Worm (Caenorhabditis elegans) whole organism, L1 larva: Measurements from ENCODE around the gene ccch-5.
A peak's percentile ranks its signal among the peaks of the same experiment; 100 is the strongest.

Experiments used
- C04F5.9 ChIP-seq: sonication (generic microtip); optimal IDR thresholded peaks from 2 replicates; lab custom pipeline; 2016; ENCODE audit warnings: missing genetic modification characterization, missing compliant biosample characterization
- C16A3.4 ChIP-seq: fragments of 150-350 bp; optimal IDR thresholded peaks from 2 replicates; lab custom pipeline; 2014; ENCODE audit warnings: missing biosample characterization, missing genetic modification characterization
- C34B4.2 ChIP-seq: sonication (generic microtip); optimal IDR thresholded peaks from 2 replicates; lab custom pipeline; 2017; ENCODE audit warnings: mild to moderate bottlenecking, missing genetic modification characterization, missing compliant biosample characterization
- Y116A8C.19 ChIP-seq: sonication (generic microtip); optimal IDR thresholded peaks from 2 replicates; lab custom pipeline; 2016; ENCODE audit warnings: missing compliant biosample characterization, missing genetic modification characterization, borderline replicate concordance
- aha-1 ChIP-seq: fragments of 150-350 bp; optimal IDR thresholded peaks from 2 replicates; lab custom pipeline; 2014; ENCODE audit warnings: missing biosample characterization, missing genetic modification characterization
- ama-1 ChIP-seq: fragments of 150-350 bp; optimal IDR thresholded peaks from 2 replicates; lab custom pipeline; 2014
- blmp-1 ChIP-seq: fragments of 150-350 bp; optimal IDR thresholded peaks from 2 replicates; lab custom pipeline; 2014; ENCODE audit warnings: missing biosample characterization, missing genetic modification characterization
- ceh-82 ChIP-seq, 3 experiments: fragments of 150-350 bp in 1 of 3; sonication (generic microtip) in 2 of 3; optimal IDR thresholded peaks; 2 replicates each; lab custom pipeline; 2014 to 2017; ENCODE audit warnings: missing biosample characterization in 3 of 3, missing genetic modification characterization in 3 of 3
- ceh-88 ChIP-seq: fragments of 200-800 bp; sonication (Bioruptor generic); IDR thresholded peaks from 2 replicates; pipeline ENCODE4 v1.3.6; 2022; ENCODE audit warnings: missing genetic modification characterization, missing compliant biosample characterization
- ces-1 ChIP-seq: fragments of 150-350 bp; optimal IDR thresholded peaks from 2 replicates; lab custom pipeline; 2014; ENCODE audit warnings: missing biosample characterization, missing genetic modification reagents, missing genetic modification characterization
- dpl-1 ChIP-seq, 3 experiments: fragments of 150-350 bp in 2 of 3; sonication (generic microtip) in 1 of 3; optimal IDR thresholded peaks; 2 replicates each; lab custom pipeline; 2014 to 2017; ENCODE audit warnings: missing biosample characterization in 3 of 3, missing genetic modification characterization in 3 of 3, missing genetic modification reagents in 3 of 3
- dsc-1 ChIP-seq: sonication (generic microtip); optimal IDR thresholded peaks from 2 replicates; lab custom pipeline; 2016; ENCODE audit warnings: mild to moderate bottlenecking, missing genetic modification characterization, missing compliant biosample characterization
- efl-1 ChIP-seq, 4 experiments: fragments of 150-350 bp; optimal IDR thresholded peaks in 3 of 4; peaks in 1 of 4; 1 replicate in 1 of 4; 2 replicates in 3 of 4; lab custom pipeline; 2014; ENCODE audit warnings: missing biosample characterization in 2 of 4, missing genetic modification characterization in 2 of 4, missing genetic modification reagents in 2 of 4
- efl-3 ChIP-seq: fragments of 200-800 bp; sonication (Bioruptor generic); optimal IDR thresholded peaks from 2 replicates; lab custom pipeline; 2018; ENCODE audit warnings: mild to moderate bottlenecking, missing genetic modification characterization, missing compliant biosample characterization
- egl-13 ChIP-seq: sonication (generic microtip); optimal IDR thresholded peaks from 2 replicates; lab custom pipeline; 2016; ENCODE audit warnings: missing genotype, missing genetic modification reagents, missing genetic modification characterization, missing compliant biosample characterization
- elt-3 ChIP-seq, 6 experiments: fragments of 150-350 bp in 1 of 6; sonication (generic microtip); optimal IDR thresholded peaks; 2 replicates each; lab custom pipeline; 2017 to 2018; ENCODE audit warnings: missing biosample characterization in 6 of 6, missing genetic modification characterization in 6 of 6, inconsistent platforms in 1 of 6
- ets-5 ChIP-seq: fragments of 200-800 bp; sonication (Bioruptor generic); IDR thresholded peaks from 2 replicates; pipeline ENCODE4 v1.3.6; 2022; ENCODE audit warnings: missing genetic modification characterization, missing compliant biosample characterization
- fkh-4 ChIP-seq: sonication (generic microtip); optimal IDR thresholded peaks from 2 replicates; lab custom pipeline; 2016; ENCODE audit warnings: missing compliant biosample characterization, missing genetic modification characterization, borderline replicate concordance
- fkh-8 ChIP-seq: sonication (generic microtip); optimal IDR thresholded peaks from 2 replicates; lab custom pipeline; 2016; ENCODE audit warnings: mild to moderate bottlenecking, missing genetic modification characterization, missing compliant biosample characterization
- grh-1 ChIP-seq: fragments of 200-800 bp; sonication (Bioruptor generic); IDR thresholded peaks from 2 replicates; pipeline ENCODE4 v1.3.6; 2022; ENCODE audit warnings: missing genetic modification reagents, missing genetic modification characterization, missing compliant biosample characterization
- hlh-17 ChIP-seq: fragments of 200-800 bp; sonication (Bioruptor generic); optimal IDR thresholded peaks from 2 replicates; lab custom pipeline; 2018; ENCODE audit warnings: missing genetic modification characterization, mild to moderate bottlenecking, missing compliant biosample characterization, moderate library complexity, borderline replicate concordance
- hpl-2 ChIP-seq: fragments of 150-350 bp; optimal IDR thresholded peaks from 2 replicates; lab custom pipeline; 2014; ENCODE audit warnings: missing biosample characterization, missing genetic modification reagents, missing genetic modification characterization
- irx-1 ChIP-seq: sonication (generic microtip); optimal IDR thresholded peaks from 2 replicates; lab custom pipeline; 2016; ENCODE audit warnings: missing genetic modification characterization, missing compliant biosample characterization
- isw-1 ChIP-seq: fragments of 200-800 bp; sonication (Bioruptor generic); IDR thresholded peaks from 2 replicates; pipeline ENCODE4 v1.3.6; 2022; ENCODE audit warnings: missing genetic modification characterization, missing compliant biosample characterization
- jun-1 ChIP-seq: fragments of 150-350 bp; optimal IDR thresholded peaks from 2 replicates; lab custom pipeline; 2014; ENCODE audit warnings: missing biosample characterization, missing genetic modification reagents, missing genetic modification characterization
- lin-14 ChIP-seq: fragments of 200-800 bp; sonication (Bioruptor generic); optimal IDR thresholded peaks from 2 replicates; lab custom pipeline; 2018; ENCODE audit warnings: mild to moderate bottlenecking, missing genetic modification characterization, moderate library complexity, missing compliant biosample characterization
- lin-35 ChIP-seq, 2 experiments: fragments of 150-350 bp; optimal IDR thresholded peaks; 2 replicates each; lab custom pipeline; 2014; ENCODE audit warnings: missing biosample characterization in 2 of 2, missing genetic modification characterization in 2 of 2, missing genetic modification reagents in 2 of 2
- lin-39 ChIP-seq: fragments of 150-350 bp; optimal IDR thresholded peaks from 2 replicates; lab custom pipeline; 2014; ENCODE audit warnings: missing biosample characterization, missing genetic modification reagents, missing genetic modification characterization
- lir-3 ChIP-seq: sonication (generic microtip); optimal IDR thresholded peaks from 2 replicates; lab custom pipeline; 2016; ENCODE audit warnings: mild to moderate bottlenecking, missing genetic modification characterization, moderate library complexity, missing compliant biosample characterization; ENCODE audit not compliant: poor library complexity
- lsy-2 ChIP-seq, 2 experiments: fragments of 150-350 bp; optimal IDR thresholded peaks; 2 replicates each; lab custom pipeline; 2014; ENCODE audit warnings: missing biosample characterization in 2 of 2, missing genetic modification characterization in 2 of 2
- mdl-1 ChIP-seq, 2 experiments: fragments of 150-350 bp; optimal IDR thresholded peaks; 2 replicates each; lab custom pipeline; 2014 to 2017; ENCODE audit warnings: missing biosample characterization in 2 of 2, missing genetic modification characterization in 2 of 2, inconsistent platforms in 1 of 2
- mef-2 ChIP-seq: fragments of 150-350 bp; optimal IDR thresholded peaks from 2 replicates; lab custom pipeline; 2014; ENCODE audit warnings: missing biosample characterization, missing genetic modification characterization
- mep-1 ChIP-seq: fragments of 150-350 bp; optimal IDR thresholded peaks from 2 replicates; lab custom pipeline; 2014; ENCODE audit warnings: missing biosample characterization, missing genetic modification characterization
- nhr-20 ChIP-seq: sonication (generic microtip); optimal IDR thresholded peaks from 2 replicates; lab custom pipeline; 2016; ENCODE audit warnings: mild to moderate bottlenecking, missing genetic modification characterization, missing compliant biosample characterization
- nhr-237 ChIP-seq: fragments of 150-350 bp; optimal IDR thresholded peaks from 2 replicates; lab custom pipeline; 2014; ENCODE audit warnings: missing biosample characterization, missing genetic modification characterization
- nhr-71 ChIP-seq: sonication (generic microtip); optimal IDR thresholded peaks from 2 replicates; lab custom pipeline; 2016; ENCODE audit warnings: mild to moderate bottlenecking, missing genetic modification characterization, moderate library complexity, missing compliant biosample characterization
- nhr-76 ChIP-seq: sonication (generic microtip); optimal IDR thresholded peaks from 2 replicates; lab custom pipeline; 2017; ENCODE audit warnings: missing biosample characterization, missing genetic modification characterization
- nhr-85 ChIP-seq: sonication (generic microtip); peaks from one replicate; lab custom pipeline; 2016; ENCODE audit warnings: missing genetic modification characterization, inconsistent platforms, missing compliant biosample characterization
- nhr-90 ChIP-seq: sonication (generic microtip); optimal IDR thresholded peaks from 2 replicates; lab custom pipeline; 2016; ENCODE audit warnings: mild to moderate bottlenecking, missing genetic modification characterization, missing compliant biosample characterization; ENCODE audit not compliant: poor library complexity
- pag-3 ChIP-seq: sonication (generic microtip); optimal IDR thresholded peaks from 2 replicates; lab custom pipeline; 2017; ENCODE audit warnings: missing genetic modification characterization, mild to moderate bottlenecking, missing compliant biosample characterization, antibody characterized with exemption, borderline replicate concordance; ENCODE audit not compliant: insufficient read depth
- pqm-1 ChIP-seq: sonication (generic microtip); optimal IDR thresholded peaks from 3 replicates; lab custom pipeline; 2017; ENCODE audit warnings: missing biosample characterization, missing genetic modification characterization
- snu-23 ChIP-seq: sonication (generic microtip); optimal IDR thresholded peaks from 2 replicates; lab custom pipeline; 2016; ENCODE audit warnings: missing genetic modification characterization, missing compliant biosample characterization
- sptf-1 ChIP-seq: fragments of 150-350 bp; optimal IDR thresholded peaks from 2 replicates; lab custom pipeline; 2014; ENCODE audit warnings: missing biosample characterization, missing genetic modification characterization
- sup-37 ChIP-seq: fragments of 200-800 bp; sonication (Bioruptor generic); optimal IDR thresholded peaks from 2 replicates; lab custom pipeline; 2018; ENCODE audit warnings: mild to moderate bottlenecking, missing genetic modification characterization, missing compliant biosample characterization
- tlp-1 ChIP-seq: fragments of 150-350 bp; optimal IDR thresholded peaks from 2 replicates; lab custom pipeline; 2014; ENCODE audit warnings: missing biosample characterization, missing genetic modification characterization
- unc-130 ChIP-seq: fragments of 150-350 bp; optimal IDR thresholded peaks from 2 replicates; lab custom pipeline; 2017; ENCODE audit warnings: missing biosample characterization, missing genetic modification characterization, inconsistent platforms
- unc-86 ChIP-seq: sonication (generic microtip); optimal IDR thresholded peaks from 2 replicates; lab custom pipeline; 2016; ENCODE audit warnings: missing genetic modification characterization, missing compliant biosample characterization
- ztf-4 ChIP-seq: fragments of 150-350 bp; optimal IDR thresholded peaks from 2 replicates; lab custom pipeline; 2014; ENCODE audit warnings: missing biosample characterization, missing genetic modification characterization

ccch-5 gene

DNA sequence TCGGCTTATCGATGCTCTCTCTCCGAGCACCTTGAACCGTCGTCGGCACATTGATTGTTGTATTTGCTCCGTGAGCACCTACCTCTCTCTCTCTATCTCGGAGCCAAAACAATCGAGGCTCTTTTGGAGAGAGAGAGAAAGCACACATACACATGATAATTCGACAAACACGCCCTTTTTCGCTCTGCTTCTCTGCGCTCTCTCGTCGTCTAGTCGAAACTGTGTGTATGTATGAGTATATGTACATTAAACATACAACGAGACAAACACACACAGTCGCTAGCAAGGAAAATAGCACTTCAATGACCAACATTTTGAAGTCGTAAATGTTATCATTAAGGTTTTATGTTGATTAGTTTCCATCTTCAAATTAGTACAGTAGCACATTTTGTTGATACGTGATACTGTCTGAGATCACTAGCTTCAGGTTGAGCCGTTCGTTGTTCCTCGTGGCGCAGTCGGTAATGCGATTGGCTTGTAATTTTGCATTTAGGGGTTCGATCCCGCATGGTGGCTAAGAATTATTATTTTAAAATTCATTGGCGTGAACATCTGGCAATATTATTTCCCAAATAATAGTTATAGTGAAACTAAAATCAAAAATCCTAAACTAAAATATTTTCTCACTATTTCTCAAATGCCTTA lies 44.4 kb upstream of the ccch-5 start (continued):
- TF ChIP-seq pag-3 (tag; lab: Kevin White, UChicago) = no peak
- TF ChIP-seq C16A3.4 (tag; lab: Kevin White, UChicago) = peak; percentile 8
- no peak for TF ChIP-seq hpl-2 (GFP tag; lab: Kevin White, UChicago)
- peak in 1 of 3 experiments; percentile 11 for TF ChIP-seq ceh-82 (tag; optimal IDR thresholded peaks at IDR 0.05; lab: Kevin White, UChicago)
- peak; percentile 72 for TF ChIP-seq nhr-90 (tag; lab: Kevin White, UChicago)
- peak in 1 of 2 experiments; percentile 77 for TF ChIP-seq mdl-1 (tag; optimal IDR thresholded peaks at IDR 0.05; lab: Kevin White, UChicago)
- TF ChIP-seq hlh-17 (GFP tag; lab: Kevin White, UChicago) = no peak
- no peak for TF ChIP-seq lir-3 (tag; lab: Kevin White, UChicago)
- no peak for TF ChIP-seq ztf-4
- TF ChIP-seq tlp-1 (tag; lab: Kevin White, UChicago) = no peak
- no peak for TF ChIP-seq ces-1 (GFP tag; lab: Kevin White, UChicago)
- TF ChIP-seq C04F5.9 = no peak
- TF ChIP-seq mef-2 (tag; lab: Kevin White, UChicago) = no peak
- TF ChIP-seq nhr-237 (tag; lab: Kevin White, UChicago) = no peak
- peak; percentile 20 to 56 for TF ChIP-seq lin-35 (GFP tag; optimal IDR thresholded peaks at IDR 0.05; lab: Kevin White, UChicago)
- TF ChIP-seq elt-3 (tag; optimal IDR thresholded peaks at IDR 0.05; lab: Kevin White, UChicago) = peak in 2 of 6 experiments; percentile 1 to 52
- peak; percentile 30 for TF ChIP-seq snu-23 (GFP tag; lab: Kevin White, UChicago)
- TF ChIP-seq ets-5 (GFP tag; lab: Robert Waterston, UW) = no peak
- TF ChIP-seq sptf-1 (tag; lab: Kevin White, UChicago) = no peak
- TF ChIP-seq unc-130 (tag; lab: Kevin White, UChicago) = no peak
- peak; percentile 45 for TF ChIP-seq nhr-20 (tag; lab: Kevin White, UChicago)
- no peak for TF ChIP-seq C34B4.2 (tag; lab: Kevin White, UChicago)
- TF ChIP-seq sup-37 (GFP tag; lab: Kevin White, UChicago) = no peak
- no peak for TF ChIP-seq pqm-1
- TF ChIP-seq fkh-8 (tag; lab: Kevin White, UChicago) = no peak
- no peak for TF ChIP-seq egl-13 (tag; lab: Kevin White, UChicago)
- peak; percentile 35 for TF ChIP-seq jun-1 (tag; lab: Kevin White, UChicago)
- no peak for TF ChIP-seq efl-3 (GFP tag; lab: Kevin White, UChicago)
- TF ChIP-seq Y116A8C.19 = no peak
- no peak for TF ChIP-seq lin-39 (tag; lab: Kevin White, UChicago)
- TF ChIP-seq lsy-2 (tag; optimal IDR thresholded peaks at IDR 0.05; lab: Kevin White, UChicago) = peak in 1 of 2 experiments; percentile 40

DNA sequence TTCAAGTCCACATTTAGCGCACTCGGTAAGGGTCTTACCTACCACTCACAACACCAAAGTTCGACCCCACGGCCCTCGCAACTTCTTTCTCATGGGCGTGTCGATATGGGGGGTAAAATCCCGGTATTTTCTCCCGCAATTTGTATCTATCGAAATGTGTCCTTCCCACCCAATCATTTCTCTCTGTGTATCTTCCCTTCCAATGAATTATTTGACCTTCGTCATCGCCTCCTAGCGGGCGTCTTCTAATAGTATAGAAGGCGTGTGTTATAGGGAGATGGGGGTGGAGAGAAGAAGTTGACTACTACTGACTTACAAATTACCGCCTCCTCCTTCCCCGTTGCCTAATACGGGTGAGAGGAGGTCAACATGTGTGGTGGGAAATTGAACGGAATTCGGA lies 42.8 kb upstream of the ccch-5 start:
- TF ChIP-seq grh-1 (GFP tag; lab: Robert Waterston, UW) (peak; percentile 50; the same call in 1 of the 2 replicates), dsc-1 (no peak), efl-1 (optimal IDR thresholded peaks at IDR 0.05; lab: Kevin White, UChicago) (no peak), efl-1 (GFP tag; optimal IDR thresholded peaks at IDR 0.05 in 1 of 2; lab: Kevin White, UChicago) (peak in 1 of 2 experiments; percentile 49), egl-13 (tag; lab: Kevin White, UChicago) (no peak), nhr-76 (tag; lab: Kevin White, UChicago) (no peak), snu-23 (GFP tag; lab: Kevin White, UChicago) (peak; percentile 27), ces-1 (GFP tag; lab: Kevin White, UChicago) (no peak), fkh-4 (no peak), ceh-88 (no peak), elt-3 (tag; optimal IDR thresholded peaks at IDR 0.05; lab: Kevin White, UChicago) (peak in 1 of 6 experiments; percentile 10), nhr-71 (tag; lab: Kevin White, UChicago) (peak; percentile 11), C16A3.4 (tag; lab: Kevin White, UChicago) (no peak), mep-1 (tag; lab: Kevin White, UChicago) (peak; percentile 56), nhr-85 (tag; lab: Kevin White, UChicago) (peak; percentile 69), dpl-1 (GFP tag; optimal IDR thresholded peaks at IDR 0.05; lab: Kevin White, UChicago) (peak in 1 of 3 experiments; percentile 10), ets-5 (GFP tag; lab: Robert Waterston, UW) (no peak), mdl-1 (tag; optimal IDR thresholded peaks at IDR 0.05; lab: Kevin White, UChicago) (peak in 1 of 2 experiments; percentile 2), lin-14 (GFP tag; lab: Kevin White, UChicago) (peak; percentile 62), ama-1 (lab: Kevin White, UChicago) (no peak), blmp-1 (tag; lab: Kevin White, UChicago) (peak; percentile 87), C04F5.9 (no peak), irx-1 (tag; lab: Kevin White, UChicago) (no peak), unc-86 (no peak), pag-3 (tag; lab: Kevin White, UChicago) (no peak), isw-1 (GFP tag; lab: Robert Waterston, UW) (no peak), aha-1 (tag; lab: Kevin White, UChicago) (no peak)
